Worm (Caenorhabditis elegans) whole organism, mixed stage, embryonic: Measurements from ENCODE around the gene Y57G7A.6.

Source experiments
- ceh-39 ChIP-seq: fragments of 150-350 bp; optimal IDR thresholded peaks from 2 replicates; lab custom pipeline; 2014; ENCODE audit warnings: missing biosample characterization, missing genetic modification characterization
- elt-1 ChIP-seq: sonication (generic microtip); optimal IDR thresholded peaks from 2 replicates; lab custom pipeline; 2017; ENCODE audit warnings: missing genetic modification characterization, mild to moderate bottlenecking, missing compliant biosample characterization, antibody characterized with exemption, moderate library complexity, borderline replicate concordance; ENCODE audit not compliant: insufficient read depth
- elt-3 ChIP-seq: fragments of 150-350 bp; optimal IDR thresholded peaks from 2 replicates; lab custom pipeline; 2014; ENCODE audit warnings: missing biosample characterization, missing genetic modification characterization
- lsy-2 ChIP-seq: fragments of 150-350 bp; optimal IDR thresholded peaks from 2 replicates; lab custom pipeline; 2014; ENCODE audit warnings: missing biosample characterization, missing genetic modification characterization
- pha-4 ChIP-seq: fragments of 150-350 bp; optimal IDR thresholded peaks from 2 replicates; lab custom pipeline; 2018; ENCODE audit warnings: missing biosample characterization, missing genetic modification reagents, missing genetic modification characterization
- unc-39 ChIP-seq: fragments of 150-350 bp; optimal IDR thresholded peaks from 2 replicates; lab custom pipeline; 2014; ENCODE audit warnings: missing biosample characterization, missing genetic modification characterization
- zip-8 ChIP-seq: fragments of 150-350 bp; optimal IDR thresholded peaks from 2 replicates; lab custom pipeline; 2014; ENCODE audit warnings: missing biosample characterization, missing genetic modification characterization
- ztf-11 ChIP-seq: fragments of 150-350 bp; optimal IDR thresholded peaks from 2 replicates; lab custom pipeline; 2014; ENCODE audit warnings: missing biosample characterization, missing genetic modification characterization

DNA sequence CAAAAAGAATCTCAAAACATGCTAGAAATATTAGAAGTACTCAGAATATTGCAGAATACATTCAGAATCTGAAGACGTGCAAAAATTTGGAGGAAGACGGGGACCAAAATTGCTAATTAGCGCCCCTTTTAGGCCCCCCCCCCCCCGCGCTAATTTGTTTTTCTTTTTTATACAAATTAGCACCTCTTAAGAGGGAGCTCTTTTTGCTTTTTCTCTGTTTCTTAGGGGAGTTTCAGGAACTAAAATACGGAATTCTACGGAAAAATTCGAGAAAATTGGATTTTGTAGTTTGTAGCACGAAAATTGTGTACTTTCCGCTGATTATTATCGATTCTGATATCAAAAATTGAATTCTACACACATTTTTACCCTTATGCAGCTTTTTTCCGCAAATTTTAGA lies 16.1 kb upstream of the Y57G7A.6 start, which contains the start of gene glb-31:
- TF ChIP-seq elt-3 (tag; lab: Kevin White, UChicago) (no peak), unc-39 (tag; lab: Kevin White, UChicago) (no peak), elt-1 (tag; lab: Kevin White, UChicago) (no peak), lsy-2 (no peak), zip-8 (tag; lab: Kevin White, UChicago) (no peak), ceh-39 (tag; lab: Kevin White, UChicago) (no peak), pha-4 (tag; lab: Kevin White, UChicago) (no peak), ztf-11 (tag; lab: Kevin White, UChicago) (no peak)
